Worm (Caenorhabditis elegans) whole organism, L4 larva: ENCODE data around the gene sas-4.

Source experiments
- D1046.2 ChIP-seq: fragments of 200-800 bp; sonication (Bioruptor generic); IDR thresholded peaks from 2 replicates; pipeline ENCODE4 v1.3.6; 2022; ENCODE audit warnings: missing genetic modification characterization, missing compliant biosample characterization
- F26F4.8 ChIP-seq: fragments of 200-800 bp; sonication (Bioruptor generic); conservative IDR thresholded peaks from 2 replicates; pipeline ENCODE4 v1.3.6; 2022; ENCODE audit warnings: missing genetic modification characterization, missing compliant biosample characterization
- F37D6.2 ChIP-seq: sonication (generic microtip); optimal IDR thresholded peaks from 2 replicates; lab custom pipeline; 2016; ENCODE audit warnings: mild to moderate bottlenecking, missing genetic modification characterization, missing compliant biosample characterization
- R02D3.7 ChIP-seq: fragments of 150-350 bp; sonication (generic microtip); optimal IDR thresholded peaks from 3 replicates; lab custom pipeline; 2014; ENCODE audit warnings: missing biosample characterization, missing genetic modification characterization
- T26A8.4 ChIP-seq: fragments of 200-800 bp; sonication (Bioruptor generic); IDR thresholded peaks from 2 replicates; pipeline ENCODE4 v1.3.6; 2022; ENCODE audit warnings: missing genetic modification characterization, missing compliant biosample characterization
- Y105C5A.15 ChIP-seq: fragments of 200-800 bp; sonication (Bioruptor generic); IDR thresholded peaks from 2 replicates; pipeline ENCODE4 v1.3.6; 2022; ENCODE audit warnings: missing genetic modification characterization, missing compliant biosample characterization
- Y5F2A.4 ChIP-seq: fragments of 200-800 bp; sonication (Bioruptor generic); optimal IDR thresholded peaks from 2 replicates; lab custom pipeline; 2018; ENCODE audit warnings: mild to moderate bottlenecking, missing genetic modification characterization, missing compliant biosample characterization
- Y75B8A.6 ChIP-seq: fragments of 200-800 bp; sonication (Bioruptor generic); IDR thresholded peaks from 2 replicates; pipeline ENCODE4 v1.3.6; 2022; ENCODE audit warnings: missing genetic modification reagents, missing genetic modification characterization, missing compliant biosample characterization
- aha-1 ChIP-seq: fragments of 150-350 bp; peaks from one replicate; lab custom pipeline; 2014; ENCODE audit warnings: missing biosample characterization, missing genetic modification characterization
- ama-1 ChIP-seq: fragments of 150-350 bp; optimal IDR thresholded peaks from 2 replicates; lab custom pipeline; 2014; ENCODE audit warnings: inconsistent platforms, mixed read lengths
- ceh-32 ChIP-seq: sonication (generic microtip); optimal IDR thresholded peaks from 2 replicates; lab custom pipeline; 2016; ENCODE audit warnings: mild to moderate bottlenecking, missing genetic modification characterization, missing compliant biosample characterization; ENCODE audit not compliant: poor library complexity
- ces-1 ChIP-seq: fragments of 150-350 bp; sonication (generic microtip); optimal IDR thresholded peaks from 4 replicates; lab custom pipeline; 2014; ENCODE audit warnings: missing biosample characterization, missing genetic modification reagents, missing genetic modification characterization
- ctbp-1 ChIP-seq: fragments of 200-800 bp; sonication (Bioruptor generic); IDR thresholded peaks from 2 replicates; pipeline ENCODE4 v1.3.6; 2022; ENCODE audit warnings: missing genetic modification reagents, missing genetic modification characterization, missing compliant biosample characterization
- daf-16 ChIP-seq, 3 experiments: sonication (generic microtip); optimal IDR thresholded peaks; 2 replicates each; lab custom pipeline; 2016 to 2017; ENCODE audit warnings: missing genetic modification characterization in 3 of 3, missing genetic modification reagents in 3 of 3, mild to moderate bottlenecking in 2 of 3, missing compliant biosample characterization in 2 of 3, missing biosample characterization in 1 of 3, moderate library complexity in 1 of 3
- egl-27 ChIP-seq: sonication (generic microtip); optimal IDR thresholded peaks from 3 replicates; lab custom pipeline; 2017; ENCODE audit warnings: missing biosample characterization, missing genetic modification reagents, missing genetic modification characterization
- egl-43 ChIP-seq: fragments of 200-800 bp; sonication (Bioruptor generic); IDR thresholded peaks from 2 replicates; pipeline ENCODE4 v1.3.6; 2022; ENCODE audit warnings: missing genetic modification reagents, missing genetic modification characterization, missing compliant biosample characterization
- hlh-30 ChIP-seq: sonication (generic microtip); optimal IDR thresholded peaks from 2 replicates; lab custom pipeline; 2017; ENCODE audit warnings: antibody characterized with exemption, mild to moderate bottlenecking, missing genetic modification characterization, missing compliant biosample characterization; ENCODE audit not compliant: insufficient read depth
- hmg-1.1 ChIP-seq: fragments of 200-800 bp; sonication (Bioruptor generic); IDR thresholded peaks from 2 replicates; pipeline ENCODE4 v1.3.6; 2022; ENCODE audit warnings: missing genetic modification reagents, missing genetic modification characterization, missing compliant biosample characterization
- lin-29 ChIP-seq: fragments of 200-800 bp; sonication (Bioruptor generic); IDR thresholded peaks from 2 replicates; pipeline ENCODE4 v1.3.6; 2022; ENCODE audit warnings: missing genetic modification reagents, missing genetic modification characterization, missing compliant biosample characterization
- lir-3 ChIP-seq: sonication (generic microtip); optimal IDR thresholded peaks from 2 replicates; lab custom pipeline; 2016; ENCODE audit warnings: mild to moderate bottlenecking, missing genetic modification characterization, missing compliant biosample characterization
- mdl-1 ChIP-seq, 2 experiments: fragments of 150-350 bp in 1 of 2; sonication (generic microtip) in 1 of 2; optimal IDR thresholded peaks; 2 replicates each; lab custom pipeline; 2014 to 2017; ENCODE audit warnings: missing biosample characterization in 2 of 2, missing genetic modification characterization in 2 of 2
- mdt-29 ChIP-seq: fragments of 200-800 bp; sonication (Bioruptor generic); IDR thresholded peaks from 2 replicates; pipeline ENCODE4 v1.3.6; 2022; ENCODE audit warnings: missing genetic modification reagents, missing genetic modification characterization, missing compliant biosample characterization
- mes-2 ChIP-seq: sonication (generic microtip); optimal IDR thresholded peaks from 2 replicates; lab custom pipeline; 2016; ENCODE audit warnings: missing genotype, mild to moderate bottlenecking, missing genetic modification characterization, missing compliant biosample characterization; ENCODE audit not compliant: poor library complexity, severe bottlenecking
- mxl-3 ChIP-seq: fragments of 200-800 bp; sonication (Bioruptor generic); optimal IDR thresholded peaks from 2 replicates; lab custom pipeline; 2018; ENCODE audit warnings: mild to moderate bottlenecking, missing genetic modification characterization, missing compliant biosample characterization
- nhr-11 ChIP-seq: fragments of 150-350 bp; optimal IDR thresholded peaks from 2 replicates; lab custom pipeline; 2014; ENCODE audit warnings: missing biosample characterization, missing genetic modification characterization
- nhr-237 ChIP-seq: sonication (generic microtip); optimal IDR thresholded peaks from 2 replicates; lab custom pipeline; 2017; ENCODE audit warnings: missing biosample characterization, missing genetic modification characterization
- nhr-25 ChIP-seq: sonication (generic microtip); optimal IDR thresholded peaks from 2 replicates; lab custom pipeline; 2017; ENCODE audit warnings: missing genetic modification characterization, mild to moderate bottlenecking, missing compliant biosample characterization, antibody characterized with exemption, moderate library complexity, borderline replicate concordance; ENCODE audit not compliant: insufficient read depth
- nhr-41 ChIP-seq: fragments of 200-800 bp; sonication (Bioruptor generic); IDR thresholded peaks from 2 replicates; pipeline ENCODE4 v1.3.6; 2022; ENCODE audit warnings: missing genetic modification reagents, missing genetic modification characterization, missing compliant biosample characterization
- nhr-42 ChIP-seq: fragments of 200-800 bp; sonication (Bioruptor generic); IDR thresholded peaks from 2 replicates; pipeline ENCODE4 v1.3.6; 2022; ENCODE audit warnings: missing genetic modification characterization, missing compliant biosample characterization
- nhr-77 ChIP-seq: fragments of 150-350 bp; optimal IDR thresholded peaks from 2 replicates; lab custom pipeline; 2014; ENCODE audit warnings: missing biosample characterization, missing genetic modification characterization
- php-3 ChIP-seq: fragments of 200-800 bp; sonication (Bioruptor generic); IDR thresholded peaks from 2 replicates; pipeline ENCODE4 v1.3.6; 2022; ENCODE audit warnings: missing genetic modification reagents, missing genetic modification characterization, missing compliant biosample characterization
- saeg-2 ChIP-seq: fragments of 200-800 bp; sonication (Bioruptor generic); IDR thresholded peaks from 2 replicates; pipeline ENCODE4 v1.3.6; 2022; ENCODE audit warnings: missing genetic modification reagents, missing genetic modification characterization, missing compliant biosample characterization
- set-16 ChIP-seq: fragments of 200-800 bp; sonication (Bioruptor generic); IDR thresholded peaks from 2 replicates; pipeline ENCODE4 v1.3.6; 2022; ENCODE audit warnings: missing genetic modification reagents, missing genetic modification characterization, missing compliant biosample characterization
- snpc-4 ChIP-seq: fragments of 150-350 bp; optimal IDR thresholded peaks from 2 replicates; lab custom pipeline; 2014; ENCODE audit warnings: missing biosample characterization, missing genetic modification characterization
- spr-1 ChIP-seq: sonication (generic microtip); optimal IDR thresholded peaks from 2 replicates; lab custom pipeline; 2016; ENCODE audit warnings: mild to moderate bottlenecking, missing genetic modification characterization, missing compliant biosample characterization
- spr-3 ChIP-seq: fragments of 200-800 bp; sonication (Bioruptor generic); optimal IDR thresholded peaks from 2 replicates; lab custom pipeline; 2018; ENCODE audit warnings: mild to moderate bottlenecking, missing genetic modification characterization, missing compliant biosample characterization
- tag-97 ChIP-seq: fragments of 200-800 bp; sonication (Bioruptor generic); IDR thresholded peaks from 2 replicates; pipeline ENCODE4 v1.3.6; 2022; ENCODE audit warnings: missing genetic modification characterization, missing compliant biosample characterization
- unc-39 ChIP-seq: sonication (generic microtip); optimal IDR thresholded peaks from 2 replicates; lab custom pipeline; 2017; ENCODE audit warnings: missing biosample characterization, missing genetic modification characterization
- unc-62 ChIP-seq, 3 experiments: fragments of 150-350 bp in 1 of 3; sonication (generic microtip); optimal IDR thresholded peaks in 2 of 3; peaks in 1 of 3; 1 replicate in 1 of 3; 2 replicates in 2 of 3; lab custom pipeline; 2014 to 2017; ENCODE audit warnings: missing biosample characterization in 3 of 3, missing genetic modification characterization in 3 of 3, missing genetic modification reagents in 3 of 3, missing genotype in 1 of 3
- zfp-2 ChIP-seq: sonication (generic microtip); optimal IDR thresholded peaks from 2 replicates; lab custom pipeline; 2016; ENCODE audit warnings: mild to moderate bottlenecking, missing genetic modification characterization, missing compliant biosample characterization
- zfp-3 ChIP-seq: fragments of 200-800 bp; sonication (Bioruptor generic); conservative IDR thresholded peaks from 2 replicates; pipeline ENCODE4 v1.3.6; 2022; ENCODE audit warnings: missing genetic modification reagents, missing genetic modification characterization, missing compliant biosample characterization

The sas-4 gene

ce11 chrIII:8307356-8307755 lies 11.0 kb downstream of the sas-4 start, which contains the start of the genes F10E9.7 and F10E9.5 (continued):
- TF ChIP-seq D1046.2 (GFP tag; lab: Robert Waterston, UW) (peak; percentile 60; the same call in 1 of the 2 replicates), ama-1 (lab: Kevin White, UChicago) (no peak), T26A8.4 (GFP tag; lab: Robert Waterston, UW) (no peak; the same call in 1 of the 2 replicates), snpc-4 (tag; lab: Kevin White, UChicago) (no peak), mdl-1 (tag; optimal IDR thresholded peaks at IDR 0.05; lab: Kevin White, UChicago) (no peak), Y5F2A.4 (GFP tag; lab: Kevin White, UChicago) (no peak), ceh-32 (tag; lab: Kevin White, UChicago) (no peak), nhr-42 (GFP tag; lab: Robert Waterston, UW) (no peak), nhr-25 (no peak), nhr-237 (tag; lab: Kevin White, UChicago) (no peak), ces-1 (no peak), php-3 (GFP tag; lab: Robert Waterston, UW) (no peak), mdt-29 (0 out of 2 replicates have a peak, but pooled peaks have one; percentile 45), set-16 (no peak)

- TF ChIP-seq spr-1 (no peak), nhr-41 (no peak), aha-1 (tag; lab: Kevin White, UChicago) (peak; percentile 94), nhr-11 (no peak), hmg-1.1 (GFP tag; lab: Robert Waterston, UW) (no peak), unc-39 (no peak), zfp-3 (GFP tag; lab: Robert Waterston, UW) (0 out of 2 replicates have a peak, but pooled peaks have one; percentile 35), unc-62 (GFP tag; optimal IDR thresholded peaks at IDR 0.05 in 1 of 2; lab: Kevin White, UChicago) (peak in 1 of 2 experiments; percentile 87), unc-62 (tag; optimal IDR thresholded peaks at IDR 0.05; lab: Kevin White, UChicago) (no peak), Y5F2A.4 (GFP tag; lab: Kevin White, UChicago) (no peak), ctbp-1 (GFP tag; lab: Robert Waterston, UW) (no peak), zfp-2 (tag; lab: Kevin White, UChicago) (no peak), set-16 (no peak), F37D6.2 (tag; lab: Kevin White, UChicago) (no peak), T26A8.4 (GFP tag; lab: Robert Waterston, UW) (no peak)
These were observed 12.6 kb downstream of the sas-4 start for ce11 chrIII:8305816-8306215.

- TF ChIP-seq aha-1 (tag; lab: Kevin White, UChicago) (peak; percentile 90), egl-43 (0 out of 2 replicates have a peak, but pooled peaks have one; percentile 19), lin-29 (GFP tag; lab: Robert Waterston, UW) (no peak)
These were observed 13.1 kb downstream of the sas-4 start for ce11 chrIII:8305304-8305703.

- TF ChIP-seq nhr-77 (no peak), spr-3 (GFP tag; lab: Kevin White, UChicago) (no peak), tag-97 (GFP tag; lab: Robert Waterston, UW) (no peak), egl-27 (tag; lab: Kevin White, UChicago) (no peak), lir-3 (tag; lab: Kevin White, UChicago) (no peak), saeg-2 (GFP tag; lab: Robert Waterston, UW) (no peak), nhr-11 (no peak), R02D3.7 (tag; lab: Kevin White, UChicago) (no peak), mes-2 (no peak), Y105C5A.15 (GFP tag; lab: Robert Waterston, UW) (no peak), F37D6.2 (tag; lab: Kevin White, UChicago) (no peak), Y75B8A.6 (no peak), hlh-30 (tag; lab: Kevin White, UChicago) (no peak), nhr-25 (no peak), F26F4.8 (no peak), daf-16 (GFP tag; optimal IDR thresholded peaks at IDR 0.05; lab: Kevin White, UChicago) (no peak), daf-16 (tag; optimal IDR thresholded peaks at IDR 0.05; lab: Kevin White, UChicago) (no peak), mxl-3 (no peak)
These were observed 14.9 kb downstream of the sas-4 start for ce11 chrIII:8303440-8303839.
